Fruit fly (Drosophila melanogaster) whole organism: ENCODE measurements around the gene bru2.

Experiments used
- CG8478 ChIP-seq: fragments of >200 bp; optimal IDR thresholded peaks from 2 replicates; lab custom pipeline; 2018; ENCODE audit warnings: inconsistent platforms
- Dll ChIP-seq: fragments of >200 bp; optimal IDR thresholded peaks from 2 replicates; lab custom pipeline; 2017
- pan ChIP-seq: fragments of >200 bp; optimal IDR thresholded peaks from 2 replicates; lab custom pipeline; 2017
- psq ChIP-seq: fragments of >200 bp; optimal IDR thresholded peaks from 2 replicates; lab custom pipeline; 2017

- TF ChIP-seq CG8478 (lab: Kevin White, UChicago), result no peak
- no peak for TF ChIP-seq Dll (lab: Kevin White, UChicago)
- TF ChIP-seq psq (lab: Kevin White, UChicago), result no peak
- TF ChIP-seq pan (lab: Kevin White, UChicago), result no peak
Measured at dm6 chr2L:12371740-12372139, 27.7 kb downstream of the bru2 start.
